Worm (Caenorhabditis elegans) whole organism, mixed stage, embryonic: ENCODE data around the gene chmp-7.

Experiments used
- M03D4.4 ChIP-seq: sonication (generic microtip); optimal IDR thresholded peaks from 2 replicates; lab custom pipeline; 2017; ENCODE audit warnings: mild to moderate bottlenecking, missing genetic modification characterization, missing compliant biosample characterization
- bed-3 ChIP-seq: fragments of 200-800 bp; sonication (Bioruptor generic); optimal IDR thresholded peaks from 3 replicates; lab custom pipeline; 2018; ENCODE audit warnings: mild to moderate bottlenecking, missing genetic modification characterization, moderate library complexity, missing compliant biosample characterization
- blmp-1 ChIP-seq: fragments of 150-350 bp; optimal IDR thresholded peaks from 2 replicates; lab custom pipeline; 2014; ENCODE audit warnings: missing biosample characterization, missing genetic modification characterization
- ceh-39 ChIP-seq: fragments of 150-350 bp; optimal IDR thresholded peaks from 2 replicates; lab custom pipeline; 2014; ENCODE audit warnings: missing biosample characterization, missing genetic modification characterization
- ceh-43 ChIP-seq: fragments of 200-800 bp; sonication (Bioruptor generic); optimal IDR thresholded peaks from 2 replicates; lab custom pipeline; 2018; ENCODE audit warnings: mild to moderate bottlenecking, missing genetic modification characterization, moderate library complexity, missing compliant biosample characterization
- ces-1 ChIP-seq: fragments of 150-350 bp; optimal IDR thresholded peaks from 2 replicates; lab custom pipeline; 2014; ENCODE audit warnings: missing biosample characterization, missing genetic modification reagents, missing genetic modification characterization
- cnd-1 ChIP-seq: fragments of 200-800 bp; sonication (Bioruptor generic); optimal IDR thresholded peaks from 2 replicates; lab custom pipeline; 2018; ENCODE audit warnings: mild to moderate bottlenecking, missing genetic modification characterization, missing compliant biosample characterization
- drap-1 ChIP-seq: fragments of 200-800 bp; sonication (Bioruptor generic); optimal IDR thresholded peaks from 3 replicates; lab custom pipeline; 2018; ENCODE audit warnings: mild to moderate bottlenecking, missing genetic modification characterization, missing compliant biosample characterization
- elt-1 ChIP-seq: sonication (generic microtip); optimal IDR thresholded peaks from 2 replicates; lab custom pipeline; 2017; ENCODE audit warnings: missing genetic modification characterization, mild to moderate bottlenecking, missing compliant biosample characterization, antibody characterized with exemption, moderate library complexity, borderline replicate concordance; ENCODE audit not compliant: insufficient read depth
- elt-3 ChIP-seq: fragments of 150-350 bp; optimal IDR thresholded peaks from 2 replicates; lab custom pipeline; 2014; ENCODE audit warnings: missing biosample characterization, missing genetic modification characterization
- flh-1 ChIP-seq: fragments of 200-800 bp; sonication (Bioruptor generic); optimal IDR thresholded peaks from 2 replicates; lab custom pipeline; 2018; ENCODE audit warnings: mild to moderate bottlenecking, missing genetic modification characterization, moderate library complexity, missing compliant biosample characterization
- ham-2 ChIP-seq: fragments of 200-800 bp; sonication (Bioruptor generic); optimal IDR thresholded peaks from 2 replicates; lab custom pipeline; 2018; ENCODE audit warnings: mild to moderate bottlenecking, missing genetic modification characterization, missing compliant biosample characterization
- hlh-1 ChIP-seq: fragments of 150-350 bp; optimal IDR thresholded peaks from 2 replicates; lab custom pipeline; 2014; ENCODE audit warnings: missing biosample characterization, missing genetic modification reagents, missing genetic modification characterization
- lin-13 ChIP-seq: fragments of 150-350 bp; optimal IDR thresholded peaks from 2 replicates; lab custom pipeline; 2014; ENCODE audit warnings: missing biosample characterization, missing genetic modification characterization
- lin-32 ChIP-seq: fragments of 200-800 bp; sonication (Bioruptor generic); optimal IDR thresholded peaks from 2 replicates; lab custom pipeline; 2018; ENCODE audit warnings: mild to moderate bottlenecking, missing genetic modification characterization, missing compliant biosample characterization
- lsy-2 ChIP-seq: fragments of 150-350 bp; optimal IDR thresholded peaks from 2 replicates; lab custom pipeline; 2014; ENCODE audit warnings: missing biosample characterization, missing genetic modification characterization
- mab-5 ChIP-seq: fragments of 150-350 bp; optimal IDR thresholded peaks from 2 replicates; lab custom pipeline; 2014; ENCODE audit warnings: missing biosample characterization, missing genetic modification characterization
- mep-1 ChIP-seq: fragments of 150-350 bp; optimal IDR thresholded peaks from 2 replicates; lab custom pipeline; 2017; ENCODE audit warnings: missing biosample characterization, missing genetic modification reagents, missing genetic modification characterization, inconsistent platforms
- mls-2 ChIP-seq: sonication (generic microtip); optimal IDR thresholded peaks from 2 replicates; lab custom pipeline; 2016; ENCODE audit warnings: mild to moderate bottlenecking, missing genetic modification characterization, moderate library complexity, missing compliant biosample characterization
- nhr-12 ChIP-seq: fragments of 150-350 bp; optimal IDR thresholded peaks from 2 replicates; lab custom pipeline; 2014; ENCODE audit warnings: missing biosample characterization, missing genetic modification characterization
- nhr-2 ChIP-seq: fragments of 150-350 bp; optimal IDR thresholded peaks from 2 replicates; lab custom pipeline; 2014; ENCODE audit warnings: missing biosample characterization, missing genetic modification characterization
- nhr-237 ChIP-seq: fragments of 150-350 bp; optimal IDR thresholded peaks from 2 replicates; lab custom pipeline; 2014; ENCODE audit warnings: missing biosample characterization, missing genetic modification characterization
- nhr-28 ChIP-seq: fragments of 150-350 bp; optimal IDR thresholded peaks from 2 replicates; lab custom pipeline; 2014; ENCODE audit warnings: missing biosample characterization, missing genetic modification characterization
- nhr-76 ChIP-seq: sonication (generic microtip); optimal IDR thresholded peaks from 2 replicates; lab custom pipeline; 2017; ENCODE audit warnings: missing biosample characterization, missing genetic modification characterization
- pha-4 ChIP-seq: fragments of 150-350 bp; optimal IDR thresholded peaks from 2 replicates; lab custom pipeline; 2018; ENCODE audit warnings: missing biosample characterization, missing genetic modification reagents, missing genetic modification characterization
- sem-2 ChIP-seq: fragments of 200-800 bp; sonication (Bioruptor generic); optimal IDR thresholded peaks from 2 replicates; lab custom pipeline; 2018; ENCODE audit warnings: mild to moderate bottlenecking, missing genetic modification characterization, missing compliant biosample characterization
- snpc-4 ChIP-seq: fragments of 150-350 bp; optimal IDR thresholded peaks from 2 replicates; lab custom pipeline; 2014; ENCODE audit warnings: missing biosample characterization, missing genetic modification characterization
- sptf-1 ChIP-seq: sonication (generic microtip); optimal IDR thresholded peaks from 2 replicates; lab custom pipeline; 2017; ENCODE audit warnings: mild to moderate bottlenecking, missing genetic modification characterization, moderate library complexity, missing compliant biosample characterization
- tbx-8 ChIP-seq: fragments of 200-800 bp; sonication (Bioruptor generic); optimal IDR thresholded peaks from 2 replicates; lab custom pipeline; 2018; ENCODE audit warnings: mild to moderate bottlenecking, missing genetic modification characterization, moderate library complexity, missing compliant biosample characterization
- unc-120 ChIP-seq: sonication (generic microtip); optimal IDR thresholded peaks from 2 replicates; lab custom pipeline; 2017; ENCODE audit warnings: missing genetic modification characterization, missing compliant biosample characterization; ENCODE audit not compliant: poor library complexity, severe bottlenecking
- unc-62 ChIP-seq: fragments of 150-350 bp; optimal IDR thresholded peaks from 2 replicates; lab custom pipeline; 2014; ENCODE audit warnings: missing biosample characterization, missing genetic modification reagents, missing genetic modification characterization
- zip-8 ChIP-seq: fragments of 150-350 bp; optimal IDR thresholded peaks from 2 replicates; lab custom pipeline; 2014; ENCODE audit warnings: missing biosample characterization, missing genetic modification characterization
- ztf-11 ChIP-seq: fragments of 150-350 bp; optimal IDR thresholded peaks from 2 replicates; lab custom pipeline; 2014; ENCODE audit warnings: missing biosample characterization, missing genetic modification characterization

chmp-7 gene

ce11 chrII:9054604-9055003 lies at the start of gene chmp-7:
Gene chmp-7, plus strand, starts transcription at chrII:9054972.
- TF ChIP-seq unc-120 (tag; lab: Kevin White, UChicago) (no peak), cnd-1 (tag; lab: Kevin White, UChicago) (no peak), ceh-43 (GFP tag; lab: Kevin White, UChicago) (no peak), flh-1 (GFP tag; lab: Kevin White, UChicago) (no peak), pha-4 (tag; lab: Kevin White, UChicago) (peak; percentile 47), drap-1 (GFP tag; lab: Kevin White, UChicago) (peak; percentile 65), ces-1 (peak; percentile 94), lsy-2 (no peak), bed-3 (GFP tag; lab: Kevin White, UChicago) (no peak), nhr-12 (tag; lab: Kevin White, UChicago) (no peak), mls-2 (tag; lab: Kevin White, UChicago) (peak; percentile 36), lin-32 (GFP tag; lab: Kevin White, UChicago) (no peak), sem-2 (GFP tag; lab: Kevin White, UChicago) (no peak), M03D4.4 (peak; percentile 53), nhr-76 (tag; lab: Kevin White, UChicago) (no peak), ham-2 (GFP tag; lab: Kevin White, UChicago) (peak; percentile 34), ceh-39 (tag; lab: Kevin White, UChicago) (peak; percentile 67), elt-3 (tag; lab: Kevin White, UChicago) (no peak), mep-1 (tag; lab: Kevin White, UChicago) (peak; percentile 94), ztf-11 (tag; lab: Kevin White, UChicago) (no peak), elt-1 (tag; lab: Kevin White, UChicago) (no peak), blmp-1 (tag; lab: Kevin White, UChicago) (no peak), tbx-8 (GFP tag; lab: Kevin White, UChicago) (peak; percentile 7), zip-8 (tag; lab: Kevin White, UChicago) (no peak), lin-13 (tag; lab: Kevin White, UChicago) (peak; percentile 85), nhr-2 (tag; lab: Kevin White, UChicago) (no peak), snpc-4 (tag; lab: Kevin White, UChicago) (no peak), sptf-1 (tag; lab: Kevin White, UChicago) (peak; percentile 66), unc-62 (GFP tag; lab: Kevin White, UChicago) (no peak), hlh-1 (tag; lab: Kevin White, UChicago) (peak; percentile 69), nhr-28 (no peak)

- no peak for TF ChIP-seq sem-2 (GFP tag; lab: Kevin White, UChicago)
- TF ChIP-seq ham-2 (GFP tag; lab: Kevin White, UChicago) = no peak
- no peak for TF ChIP-seq lsy-2
Measured at ce11 chrII:9005067-9005466, 49.7 kb upstream of the chmp-7 start, which contains the start of gene F44G4.7. Gene F44G4.7, minus strand, starts transcription at chrII:9005167.

- TF ChIP-seq hlh-1 (tag; lab: Kevin White, UChicago) (no peak), ceh-43 (GFP tag; lab: Kevin White, UChicago) (no peak), elt-3 (tag; lab: Kevin White, UChicago) (no peak), drap-1 (GFP tag; lab: Kevin White, UChicago) (no peak), cnd-1 (tag; lab: Kevin White, UChicago) (no peak), lin-13 (tag; lab: Kevin White, UChicago) (no peak), snpc-4 (tag; lab: Kevin White, UChicago) (no peak), bed-3 (GFP tag; lab: Kevin White, UChicago) (no peak), lin-32 (GFP tag; lab: Kevin White, UChicago) (no peak), lsy-2 (no peak), nhr-237 (tag; lab: Kevin White, UChicago) (no peak)
- TF ChIP-seq, all 35 proteins: peak for 0
Measured at ce11 chrII:9007741-9008140, 47.0 kb upstream of the chmp-7 start.

ce11 chrII:9009976-9010702 lies 44.6 kb upstream of the chmp-7 start:
- TF ChIP-seq ceh-39 (tag; lab: Kevin White, UChicago) (no peak), ceh-43 (GFP tag; lab: Kevin White, UChicago) (no peak), elt-1 (tag; lab: Kevin White, UChicago) (no peak), sptf-1 (tag; lab: Kevin White, UChicago) (no peak), mls-2 (tag; lab: Kevin White, UChicago) (no peak), mab-5 (tag; lab: Kevin White, UChicago) (no peak)
